Worm (Caenorhabditis elegans) whole organism, midembryonic: ENCODE data around the gene rpc-1.

Source experiments
- cog-1 ChIP-seq: sonication (generic microtip); optimal IDR thresholded peaks from 2 replicates; lab custom pipeline; 2016; ENCODE audit warnings: missing genetic modification characterization, missing compliant biosample characterization
- flt-1 ChIP-seq: fragments of 200-800 bp; sonication (Bioruptor generic); IDR thresholded peaks from 2 replicates; pipeline ENCODE4 v1.3.6; 2022; ENCODE audit warnings: missing genetic modification characterization, missing compliant biosample characterization
- klf-2 ChIP-seq: fragments of 200-800 bp; sonication (Bioruptor generic); conservative IDR thresholded peaks from 2 replicates; pipeline ENCODE4 v1.3.6; 2022; ENCODE audit warnings: missing genetic modification reagents, missing genetic modification characterization, missing compliant biosample characterization
- med-1 ChIP-seq: sonication (generic microtip); optimal IDR thresholded peaks from 2 replicates; lab custom pipeline; 2017; ENCODE audit warnings: missing genetic modification characterization, mild to moderate bottlenecking, missing compliant biosample characterization, antibody characterized with exemption, missing genetic modification reagents; ENCODE audit not compliant: insufficient read depth
- ref-1 ChIP-seq: fragments of 200-800 bp; sonication (Bioruptor generic); conservative IDR thresholded peaks from 2 replicates; pipeline ENCODE4 v1.3.6; 2022; ENCODE audit warnings: missing genetic modification reagents, missing genetic modification characterization, missing compliant biosample characterization
- tab-1 ChIP-seq: fragments of 200-800 bp; sonication (Bioruptor generic); IDR thresholded peaks from 2 replicates; pipeline ENCODE4 v1.3.6; 2022; ENCODE audit warnings: missing genetic modification characterization, missing compliant biosample characterization
- ztf-23 ChIP-seq: fragments of 200-800 bp; sonication (Bioruptor generic); IDR thresholded peaks from 2 replicates; pipeline ENCODE4 v1.3.6; 2022; ENCODE audit warnings: missing genetic modification reagents, missing genetic modification characterization, missing compliant biosample characterization
- ztf-29 ChIP-seq: fragments of 200-800 bp; sonication (Bioruptor generic); IDR thresholded peaks from 2 replicates; pipeline ENCODE4 v1.3.6; 2022; ENCODE audit warnings: missing genetic modification reagents, missing genetic modification characterization, missing compliant biosample characterization

DNA sequence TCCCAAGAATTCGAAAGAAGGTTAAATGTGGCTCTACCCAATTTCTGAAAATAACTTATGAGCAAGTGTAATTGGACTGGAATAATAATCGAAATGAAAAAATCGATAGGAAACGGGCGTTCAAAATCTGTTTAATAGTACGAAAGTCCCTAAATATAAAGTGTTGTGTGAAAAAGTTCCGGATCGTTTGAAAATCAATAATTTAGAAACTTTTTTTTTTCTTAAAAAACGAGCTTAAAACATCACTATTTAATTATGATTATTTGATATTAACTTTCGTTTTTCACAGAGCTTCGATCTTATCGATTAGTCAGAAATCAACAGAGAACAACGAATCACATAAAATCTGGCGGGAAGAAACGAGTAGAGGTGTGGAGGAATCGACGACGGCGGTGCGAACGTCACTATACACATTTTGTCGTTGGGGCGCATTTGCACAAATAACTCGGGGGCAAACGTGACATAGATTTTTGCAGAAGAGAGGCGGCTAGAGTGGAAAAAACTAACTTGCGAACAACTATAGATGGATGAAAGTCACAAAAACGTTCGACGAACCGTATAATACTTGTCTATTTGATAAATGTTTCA is 20.8 kb downstream of the rpc-1 start, which contains the start of gene hecd-1:
- no peak for TF ChIP-seq ztf-29
- TF ChIP-seq med-1 (GFP tag; lab: Kevin White, UChicago), result no peak
- TF ChIP-seq cog-1 (tag; lab: Kevin White, UChicago), result no peak
- TF ChIP-seq tab-1 (GFP tag; lab: Robert Waterston, UW), result no peak
- no peak for TF ChIP-seq ztf-23 (GFP tag; lab: Robert Waterston, UW)
- TF ChIP-seq flt-1 (GFP tag; lab: Robert Waterston, UW), result no peak
- no peak for TF ChIP-seq klf-2 (GFP tag; lab: Robert Waterston, UW)
- TF ChIP-seq ref-1, result no peak
